Worm (Caenorhabditis elegans): ENCODE data around the gene C31H1.1.

DNA sequence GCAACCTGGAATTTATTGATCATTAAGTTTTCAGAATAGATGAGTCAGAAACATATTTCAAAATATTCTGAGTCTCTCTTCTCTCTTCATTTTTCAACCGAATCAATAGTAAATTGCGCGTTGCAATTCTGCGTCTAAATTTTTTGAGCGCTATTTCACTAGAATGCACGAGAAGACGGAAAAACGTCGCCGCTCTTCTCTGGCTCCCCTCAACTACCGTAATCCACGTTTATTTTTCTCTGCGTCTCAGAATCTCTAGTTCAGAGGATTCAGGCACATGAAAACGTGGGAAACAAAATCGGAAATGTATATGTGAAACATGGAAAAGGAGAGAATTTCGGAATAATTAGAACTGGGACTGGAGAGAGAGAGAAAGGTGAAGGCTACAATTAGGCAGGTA is 8.2 kb downstream of the C31H1.1 start:
- peak in 1 of 2 experiments; percentile 84 for TF ChIP-seq unc-62 (GFP tag; optimal IDR thresholded peaks at IDR 0.05 in 1 of 2)
- TF ChIP-seq unc-62 (tag; optimal IDR thresholded peaks at IDR 0.05): no peak
- no peak for TF ChIP-seq pha-4 (GFP tag; IDR thresholded peaks at IDR 0.05)
- TF ChIP-seq pha-4 (tag; optimal IDR thresholded peaks at IDR 0.05): no peak
- no peak for TF ChIP-seq lin-39 (tag; optimal IDR thresholded peaks at IDR 0.05)
- no peak for TF ChIP-seq lir-3 (tag; optimal IDR thresholded peaks at IDR 0.05)
- no peak for TF ChIP-seq snpc-4 (tag; optimal IDR thresholded peaks at IDR 0.05)
- TF ChIP-seq F49E8.2 (tag; optimal IDR thresholded peaks at IDR 0.05; ENCODE audit: borderline replicate concordance): no peak
- TF ChIP-seq madf-5 (GFP tag; IDR thresholded peaks at IDR 0.05): no peak

All from whole organism, L4 larva.